Fruit fly (Drosophila melanogaster): ENCODE data around the gene CG3437.
A peak's percentile ranks its signal among the peaks of the same experiment; 100 is the strongest.

DNA sequence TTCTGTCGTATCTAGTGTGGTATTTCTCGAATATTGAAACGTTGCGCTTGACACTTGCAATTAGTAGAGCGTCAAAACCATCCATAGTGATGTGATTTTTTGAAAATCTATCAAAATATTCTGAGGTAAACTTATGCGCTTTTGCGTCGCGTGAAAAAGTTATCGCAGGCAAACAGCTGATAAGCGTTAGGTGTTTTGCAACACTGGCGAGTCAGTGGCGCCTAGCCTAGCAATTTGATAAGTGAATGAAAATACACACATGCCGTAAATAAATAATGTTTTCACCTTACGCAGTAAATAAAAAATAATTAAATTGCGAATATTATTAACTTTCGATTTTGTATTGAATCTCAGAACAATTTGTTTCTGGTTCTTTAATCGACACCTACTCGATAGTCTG is 22.2 kb downstream of the CG3437 start, which contains the start of gene CG42526:
- TF ChIP-seq abd-A (tag; optimal IDR thresholded peaks at IDR 0.05), result no peak
- no peak for TF ChIP-seq CG6254 (GFP tag; optimal IDR thresholded peaks at IDR 0.05)
- TF ChIP-seq CG14965 (GFP tag; optimal IDR thresholded peaks at IDR 0.05; ENCODE audit: borderline replicate concordance), result no peak
- TF ChIP-seq bbx (GFP tag; IDR thresholded peaks at IDR 0.05; ENCODE audit: partially characterized antibody), result peak; percentile 53; the same call in 1 of the 2 replicates
- TF ChIP-seq NfI (GFP tag; optimal IDR thresholded peaks at IDR 0.05), result peak; percentile 31
- TF ChIP-seq nmo (GFP tag; optimal IDR thresholded peaks at IDR 0.05), result peak; percentile 34
- TF ChIP-seq dysf (GFP tag; IDR thresholded peaks at IDR 0.05), result no peak
- TF ChIP-seq Bgb (GFP tag; IDR thresholded peaks at IDR 0.05; ENCODE audit: partially characterized antibody), result peak; percentile 62; the same call in 1 of the 2 replicates
- no peak for TF ChIP-seq tna (GFP tag; IDR thresholded peaks at IDR 0.05; ENCODE audit: partially characterized antibody)
- peak; percentile 59 for TF ChIP-seq sob (GFP tag; IDR thresholded peaks at IDR 0.05)
- no peak for TF ChIP-seq CG4282 (GFP tag; optimal IDR thresholded peaks at IDR 0.05)
- TF ChIP-seq MESR4 (GFP tag; optimal IDR thresholded peaks at IDR 0.05), result peak; percentile 22
- no peak for TF ChIP-seq pan (optimal IDR thresholded peaks at IDR 0.05)
- TF ChIP-seq pan (GFP tag; optimal IDR thresholded peaks at IDR 0.05 in 1 of 2, IDR thresholded peaks at IDR 0.05 in 1 of 2), result peak in 1 of 2 experiments; percentile 49
- TF ChIP-seq Hr39 (optimal IDR thresholded peaks at IDR 0.05), result no peak
